Fruit fly (Drosophila melanogaster): ENCODE measurements around the gene Burs.

- TF ChIP-seq Abd-B (GFP tag; optimal IDR thresholded peaks at IDR 0.05) = no peak
- no peak for TF ChIP-seq pan (optimal IDR thresholded peaks at IDR 0.05)
- no peak for TF ChIP-seq Hnf4 (GFP tag; optimal IDR thresholded peaks at IDR 0.05)
- TF ChIP-seq N (GFP tag; optimal IDR thresholded peaks at IDR 0.05) = no peak
- TF ChIP-seq Dfd (GFP tag; optimal IDR thresholded peaks at IDR 0.05) = no peak
- TF ChIP-seq Jra (GFP tag; optimal IDR thresholded peaks at IDR 0.05) = peak; percentile 60
- no peak for TF ChIP-seq ey (GFP tag; optimal IDR thresholded peaks at IDR 0.05)
- TF ChIP-seq CG32264 (GFP tag; optimal IDR thresholded peaks at IDR 0.05) = no peak
These were observed 28.5 kb upstream of the Burs start for dm6 chr3R:21740766-21741350.
